Fruit fly (Drosophila melanogaster): ENCODE measurements around the gene hwt.

Gene hwt

DNA sequence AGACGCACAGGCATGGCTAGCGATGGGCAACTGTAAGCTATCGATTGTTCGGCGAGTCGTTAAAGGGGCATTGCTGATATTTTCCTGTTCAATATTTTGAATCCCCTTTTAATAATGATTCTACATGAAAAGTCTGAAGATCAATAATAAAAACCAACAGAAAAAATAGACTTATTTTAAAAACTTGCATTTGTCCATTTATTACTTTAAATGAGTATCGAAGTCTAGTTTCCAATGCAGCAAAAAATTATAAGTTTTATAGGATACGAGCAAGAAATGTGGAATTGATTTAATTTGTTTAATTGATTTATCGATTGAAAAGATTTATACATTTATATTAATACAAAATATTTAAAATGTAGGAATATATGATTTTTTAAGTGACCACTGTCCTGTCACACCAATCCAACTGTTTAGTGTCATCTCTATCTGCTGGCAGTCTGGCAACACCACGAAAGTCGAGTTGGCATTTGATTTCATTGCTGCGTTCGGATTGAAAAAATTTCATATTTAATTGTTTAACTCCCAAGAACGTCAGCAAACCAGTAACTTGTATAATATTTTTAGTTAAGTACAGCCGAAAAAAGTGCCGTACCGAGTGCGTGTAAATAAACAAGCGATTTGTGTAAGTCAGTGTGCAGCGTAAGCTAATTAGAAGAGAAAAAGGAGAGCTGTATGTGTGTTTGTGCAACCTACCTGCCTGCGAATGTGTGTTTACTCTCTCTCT is 27.5 kb upstream of the hwt start, which contains the start of the genes CG1824 and Sec16 (continued):
- TF ChIP-seq pan (optimal IDR thresholded peaks at IDR 0.05) (no peak), pan (GFP tag; optimal IDR thresholded peaks at IDR 0.05 in 1 of 2, IDR thresholded peaks at IDR 0.05 in 1 of 2) (no peak), Ssrp (tag; optimal IDR thresholded peaks at IDR 0.05) (peak; percentile 44), CG10366 (GFP tag; IDR thresholded peaks at IDR 0.05) (no peak), CG31224 (GFP tag; IDR thresholded peaks at IDR 0.05) (no peak), CG9215 (GFP tag; IDR thresholded peaks at IDR 0.05) (peak; percentile 48), CG17359 (tag; optimal IDR thresholded peaks at IDR 0.05) (no peak), CG14710 (tag; optimal IDR thresholded peaks at IDR 0.05) (peak; percentile 71), CG4282 (GFP tag; optimal IDR thresholded peaks at IDR 0.05) (no peak), HLH4C (GFP tag; IDR thresholded peaks at IDR 0.05; ENCODE audit: partially characterized antibody) (no peak), CG6683 (GFP tag; optimal IDR thresholded peaks at IDR 0.05) (no peak), crp (GFP tag; optimal IDR thresholded peaks at IDR 0.05) (peak in 1 of 2 experiments; percentile 59), CG3995 (GFP tag; optimal IDR thresholded peaks at IDR 0.05) (peak; percentile 93), CG11456 (GFP tag; IDR thresholded peaks at IDR 0.05) (0 out of 3 replicates have a peak, but pooled peaks have one; percentile 20), CG2875 (GFP tag; optimal IDR thresholded peaks at IDR 0.05) (no peak), CG10431 (GFP tag; optimal IDR thresholded peaks at IDR 0.05) (peak; percentile 13), prd (optimal IDR thresholded peaks at IDR 0.05) (no peak), prd (GFP tag; IDR thresholded peaks at IDR 0.05) (peak; percentile 35; the same call in 1 of the 3 replicates)

dm6 chrX:12595100-12595609 is 26.9 kb upstream of the hwt start:
- TF ChIP-seq CG14710 (tag; optimal IDR thresholded peaks at IDR 0.05), result no peak
- peak; percentile 78 for TF ChIP-seq MESR4 (GFP tag; optimal IDR thresholded peaks at IDR 0.05)
- no peak for TF ChIP-seq pb (GFP tag; optimal IDR thresholded peaks at IDR 0.05)
- TF ChIP-seq CG5245 (GFP tag; optimal IDR thresholded peaks at IDR 0.05), result no peak
- no peak for TF ChIP-seq Jarid2 (GFP tag; optimal IDR thresholded peaks at IDR 0.05)
- TF ChIP-seq shn (GFP tag; optimal IDR thresholded peaks at IDR 0.05), result no peak
- no peak for TF ChIP-seq Fer1 (GFP tag; optimal IDR thresholded peaks at IDR 0.05)
- TF ChIP-seq HLH54F (GFP tag; optimal IDR thresholded peaks at IDR 0.05), result no peak
- no peak for TF ChIP-seq CG13424 (tag; optimal IDR thresholded peaks at IDR 0.05)
- no peak for TF ChIP-seq ase (GFP tag; IDR thresholded peaks at IDR 0.05)
- TF ChIP-seq CG8924 (tag; optimal IDR thresholded peaks at IDR 0.05), result no peak
- no peak for TF ChIP-seq Tbp (GFP tag; optimal IDR thresholded peaks at IDR 0.05)
- TF ChIP-seq Med (GFP tag), result peak; percentile 65
- no peak for TF ChIP-seq tin (GFP tag; optimal IDR thresholded peaks at IDR 0.05)
- no peak for TF ChIP-seq Adf1 (GFP tag; IDR thresholded peaks at IDR 0.05)
- no peak for TF ChIP-seq knrl (GFP tag; IDR thresholded peaks at IDR 0.05; ENCODE audit: partially characterized antibody)
- TF ChIP-seq ewg (GFP tag; optimal IDR thresholded peaks at IDR 0.05), result no peak
- TF ChIP-seq CG13123 (GFP tag; optimal IDR thresholded peaks at IDR 0.05), result no peak
- no peak for TF ChIP-seq az2 (GFP tag; optimal IDR thresholded peaks at IDR 0.05)
- TF ChIP-seq CG8290 (GFP tag; optimal IDR thresholded peaks at IDR 0.05), result no peak
- TF ChIP-seq CG8290 (tag; optimal IDR thresholded peaks at IDR 0.05), result peak in 1 of 2 experiments; percentile 26
- no peak for TF ChIP-seq slp2 (GFP tag; optimal IDR thresholded peaks at IDR 0.05)
- no peak for TF ChIP-seq NC2β (GFP tag; optimal IDR thresholded peaks at IDR 0.05)
- TF ChIP-seq H15 (GFP tag; IDR thresholded peaks at IDR 0.05), result no peak
- peak; percentile 93 for TF ChIP-seq sr (GFP tag; IDR thresholded peaks at IDR 0.05)
- TF ChIP-seq CG3726 (GFP tag; IDR thresholded peaks at IDR 0.05), result no peak
- no peak for TF ChIP-seq CG17361 (GFP tag; IDR thresholded peaks at IDR 0.05)
- no peak for TF ChIP-seq CG17186 (GFP tag; optimal IDR thresholded peaks at IDR 0.05)
- no peak for TF ChIP-seq lola (GFP tag; optimal IDR thresholded peaks at IDR 0.05)
- TF ChIP-seq wdn (GFP tag; IDR thresholded peaks at IDR 0.05), result no peak
- no peak for TF ChIP-seq CG16863 (GFP tag; optimal IDR thresholded peaks at IDR 0.05)
- no peak for TF ChIP-seq dan (GFP tag; IDR thresholded peaks at IDR 0.05)
- TF ChIP-seq CHES-1-like (GFP tag; optimal IDR thresholded peaks at IDR 0.05), result no peak
- no peak for TF ChIP-seq CG10366 (GFP tag; IDR thresholded peaks at IDR 0.05)
